Worm (Caenorhabditis elegans) whole organism, young adult: Measurements from ENCODE around the gene rhr-1.

Experiments used
- B0019.2 ChIP-seq: fragments of 200-800 bp; sonication (Bioruptor generic); conservative IDR thresholded peaks from 2 replicates; pipeline ENCODE4 v1.3.6; 2022; ENCODE audit warnings: missing genetic modification reagents, missing genetic modification characterization, missing compliant biosample characterization
- B0261.1 ChIP-seq: sonication (generic microtip); optimal IDR thresholded peaks from 2 replicates; lab custom pipeline; 2016; ENCODE audit warnings: mild to moderate bottlenecking, missing genetic modification characterization, moderate library complexity, missing compliant biosample characterization
- K11D2.4 ChIP-seq: fragments of 200-800 bp; sonication (Bioruptor generic); IDR thresholded peaks from 2 replicates; pipeline ENCODE4 v1.3.6; 2022; ENCODE audit warnings: missing genetic modification reagents, missing genetic modification characterization, missing compliant biosample characterization
- aptf-2 ChIP-seq: fragments of 200-800 bp; sonication (Bioruptor generic); conservative IDR thresholded peaks from 2 replicates; pipeline ENCODE4 v1.3.6; 2022; ENCODE audit warnings: missing genetic modification reagents, missing genetic modification characterization, missing compliant biosample characterization
- atf-7 ChIP-seq: sonication (generic microtip); optimal IDR thresholded peaks from 2 replicates; lab custom pipeline; 2017; ENCODE audit warnings: mild to moderate bottlenecking, missing genetic modification characterization, missing compliant biosample characterization
- athp-1 ChIP-seq: sonication (generic microtip); optimal IDR thresholded peaks from 2 replicates; lab custom pipeline; 2017; ENCODE audit warnings: mild to moderate bottlenecking, missing genetic modification characterization, missing compliant biosample characterization
- attf-5 ChIP-seq: fragments of 200-800 bp; sonication (Bioruptor generic); optimal IDR thresholded peaks from 2 replicates; lab custom pipeline; 2018; ENCODE audit warnings: mild to moderate bottlenecking, missing genetic modification characterization, missing compliant biosample characterization
- cebp-1 ChIP-seq, 2 experiments: fragments of 200-800 bp in 1 of 2; sonication (Bioruptor generic) in 1 of 2; sonication (generic microtip) in 1 of 2; IDR thresholded peaks in 1 of 2; optimal IDR thresholded peaks in 1 of 2; 2 replicates each; pipeline versions ENCODE4 v1.3.6 to Lab custom; 2017 to 2022; ENCODE audit warnings: missing compliant biosample characterization in 2 of 2, missing genetic modification characterization in 2 of 2, mild to moderate bottlenecking in 1 of 2, missing genetic modification reagents in 1 of 2, moderate library complexity in 1 of 2
- ceh-27 ChIP-seq: fragments of 200-800 bp; sonication (Bioruptor generic); optimal IDR thresholded peaks from 2 replicates; lab custom pipeline; 2018; ENCODE audit warnings: mild to moderate bottlenecking, missing genetic modification characterization, moderate library complexity, missing compliant biosample characterization
- dox-1 ChIP-seq: fragments of 200-800 bp; sonication (Bioruptor generic); IDR thresholded peaks from 2 replicates; pipeline ENCODE4 v1.3.6; 2022; ENCODE audit warnings: missing genetic modification reagents, missing genetic modification characterization, missing compliant biosample characterization
- dpl-1 ChIP-seq: fragments of 150-350 bp; optimal IDR thresholded peaks from 2 replicates; lab custom pipeline; 2014; ENCODE audit warnings: missing biosample characterization, missing genetic modification reagents, missing genetic modification characterization
- efl-1 ChIP-seq: fragments of 150-350 bp; optimal IDR thresholded peaks from 2 replicates; lab custom pipeline; 2014; ENCODE audit warnings: missing biosample characterization, missing genetic modification reagents, missing genetic modification characterization
- egl-44 ChIP-seq: fragments of 200-800 bp; sonication (Bioruptor generic); IDR thresholded peaks from 2 replicates; pipeline ENCODE4 v1.3.6; 2022; ENCODE audit warnings: missing genetic modification reagents, missing genetic modification characterization, missing compliant biosample characterization
- ekl-4 ChIP-seq: fragments of 200-800 bp; sonication (Bioruptor generic); IDR thresholded peaks from 2 replicates; pipeline ENCODE4 v1.3.6; 2022; ENCODE audit warnings: missing genetic modification reagents, missing genetic modification characterization, missing compliant biosample characterization
- ets-4 ChIP-seq: fragments of 200-800 bp; sonication (Bioruptor generic); optimal IDR thresholded peaks from 2 replicates; lab custom pipeline; 2018; ENCODE audit warnings: mild to moderate bottlenecking, missing genetic modification characterization, missing compliant biosample characterization
- gei-17 ChIP-seq: fragments of 200-800 bp; sonication (Bioruptor generic); optimal IDR thresholded peaks from 2 replicates; lab custom pipeline; 2018; ENCODE audit warnings: mild to moderate bottlenecking, missing genetic modification characterization, missing compliant biosample characterization
- hlh-12 ChIP-seq: sonication (generic microtip); optimal IDR thresholded peaks from 2 replicates; lab custom pipeline; 2016; ENCODE audit warnings: missing genetic modification characterization, missing compliant biosample characterization
- hmg-20 ChIP-seq: fragments of 200-800 bp; sonication (Bioruptor generic); IDR thresholded peaks from 2 replicates; pipeline ENCODE4 v1.3.6; 2022; ENCODE audit warnings: missing genetic modification reagents, missing genetic modification characterization, missing compliant biosample characterization
- hsf-1 ChIP-seq: fragments of 200-800 bp; sonication (Bioruptor generic); IDR thresholded peaks from 2 replicates; pipeline ENCODE4 v1.3.6; 2022; ENCODE audit warnings: missing genetic modification reagents, missing genetic modification characterization, missing compliant biosample characterization
- let-607 ChIP-seq, 2 experiments: fragments of 200-800 bp in 1 of 2; sonication (Bioruptor generic) in 1 of 2; sonication (generic microtip) in 1 of 2; optimal IDR thresholded peaks; 2 replicates each; lab custom pipeline; 2016 to 2018; ENCODE audit warnings: mild to moderate bottlenecking in 2 of 2, missing compliant biosample characterization in 2 of 2, missing genetic modification characterization in 2 of 2, moderate library complexity in 2 of 2, missing genotype in 1 of 2
- lin-35 ChIP-seq, 3 experiments: fragments of 150-350 bp in 2 of 3; sonication (generic microtip) in 1 of 3; optimal IDR thresholded peaks; 2 replicates each; lab custom pipeline; 2014 to 2018; ENCODE audit warnings: missing biosample characterization in 3 of 3, missing genetic modification characterization in 3 of 3, missing genetic modification reagents in 3 of 3
- lir-1 ChIP-seq: fragments of 200-800 bp; sonication (Bioruptor generic); conservative IDR thresholded peaks from 2 replicates; pipeline ENCODE4 v1.3.6; 2022; ENCODE audit warnings: missing genetic modification reagents, missing genetic modification characterization, missing compliant biosample characterization
- lsy-27 ChIP-seq: sonication (generic microtip); optimal IDR thresholded peaks from 2 replicates; lab custom pipeline; 2017; ENCODE audit warnings: missing genetic modification characterization, mild to moderate bottlenecking, missing compliant biosample characterization, antibody characterized with exemption, missing genotype, borderline replicate concordance; ENCODE audit not compliant: insufficient read depth
- madf-6 ChIP-seq: fragments of 200-800 bp; sonication (Bioruptor generic); IDR thresholded peaks from 2 replicates; pipeline ENCODE4 v1.3.6; 2022; ENCODE audit warnings: missing genetic modification reagents, missing genetic modification characterization, missing compliant biosample characterization
- madf-8 ChIP-seq: fragments of 200-800 bp; sonication (Bioruptor generic); conservative IDR thresholded peaks from 2 replicates; pipeline ENCODE4 v1.3.6; 2022; ENCODE audit warnings: missing genetic modification reagents, missing genetic modification characterization, missing compliant biosample characterization
- nfya-1 ChIP-seq: sonication (generic microtip); optimal IDR thresholded peaks from 2 replicates; lab custom pipeline; 2017; ENCODE audit warnings: antibody characterized with exemption, missing compliant biosample characterization, missing genetic modification characterization, borderline replicate concordance; ENCODE audit not compliant: insufficient read depth
- nfyb-1 ChIP-seq: fragments of 200-800 bp; sonication (Bioruptor generic); IDR thresholded peaks from 2 replicates; pipeline ENCODE4 v1.3.6; 2022; ENCODE audit warnings: missing genetic modification reagents, missing genetic modification characterization, missing compliant biosample characterization
- nhr-80 ChIP-seq: sonication (generic microtip); optimal IDR thresholded peaks from 2 replicates; lab custom pipeline; 2016; ENCODE audit warnings: missing genetic modification characterization, missing compliant biosample characterization
- pha-4 ChIP-seq: fragments of 150-350 bp; sonication (generic microtip); optimal IDR thresholded peaks from 2 replicates; lab custom pipeline; 2014; ENCODE audit warnings: missing biosample characterization, missing genetic modification reagents, missing genetic modification characterization
- rec-8 ChIP-seq, 2 experiments: sonication (generic microtip); optimal IDR thresholded peaks; 2 replicates each; lab custom pipeline; 2016; ENCODE audit warnings: mild to moderate bottlenecking in 2 of 2, missing genetic modification characterization in 2 of 2, missing genetic modification reagents in 2 of 2, missing genotype in 2 of 2, missing biosample characterization in 1 of 2, missing compliant biosample characterization in 1 of 2, moderate library complexity in 1 of 2
- tbx-9 ChIP-seq: sonication (generic microtip); optimal IDR thresholded peaks from 2 replicates; lab custom pipeline; 2016; ENCODE audit warnings: borderline replicate concordance, missing genetic modification characterization, inconsistent platforms, missing compliant biosample characterization
- ztf-26 ChIP-seq: sonication (generic microtip); optimal IDR thresholded peaks from 2 replicates; lab custom pipeline; 2017; ENCODE audit warnings: missing genetic modification characterization, missing compliant biosample characterization
- ztf-28 ChIP-seq: fragments of 200-800 bp; sonication (Bioruptor generic); IDR thresholded peaks from 2 replicates; pipeline ENCODE4 v1.3.6; 2022; ENCODE audit warnings: missing genetic modification reagents, missing genetic modification characterization, missing compliant biosample characterization

Gene rhr-1

ce11 chrV:5412808-5413405 is 15.1 kb upstream of the rhr-1 start, which contains the start of gene F08F3.10:
TSS of gene F08F3.10 (plus strand) at chrV:5413355.
- TF ChIP-seq nfyb-1 (GFP tag; lab: Robert Waterston, UW) = no peak
- TF ChIP-seq pha-4 = no peak

ce11 chrV:5419915-5420314 is 8.0 kb upstream of the rhr-1 start, which contains the start of gene F08F3.6:
TSS of gene F08F3.6 (minus strand) at chrV:5420067.
- TF ChIP-seq efl-1 (peak; percentile 64), madf-8 (GFP tag; lab: Robert Waterston, UW) (peak; percentile 36; the same call in 1 of the 2 replicates), athp-1 (tag; lab: Kevin White, UChicago) (no peak), hmg-20 (no peak), madf-6 (GFP tag; lab: Robert Waterston, UW) (peak; percentile 77), nfyb-1 (GFP tag; lab: Robert Waterston, UW) (no peak), egl-44 (no peak), aptf-2 (GFP tag; lab: Robert Waterston, UW) (peak; percentile 98), ceh-27 (no peak), dpl-1 (GFP tag; lab: Kevin White, UChicago) (no peak)

DNA sequence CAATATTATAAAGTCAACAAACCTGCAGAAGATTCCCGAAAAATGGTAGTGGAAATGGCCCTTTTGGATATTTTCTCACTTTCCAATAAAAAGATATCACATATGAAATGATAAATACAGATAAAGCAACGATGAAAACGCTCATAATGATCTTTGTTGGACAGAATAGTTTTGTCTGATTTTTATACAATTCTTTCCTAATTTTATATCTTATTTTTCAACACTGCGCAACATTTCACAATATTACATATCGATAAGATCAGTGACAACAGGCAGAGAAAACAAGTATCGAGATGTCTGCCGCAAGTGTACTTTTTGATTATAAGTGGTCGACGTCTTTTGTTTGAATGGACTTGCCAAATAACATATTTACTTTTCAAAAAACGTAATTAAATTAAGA is 4.8 kb upstream of the rhr-1 start, which contains the start of gene cyp-14A5:
Gene cyp-14A5 (minus strand): TSS at position 163 of the 400 bp plus-strand sequence.
- TF ChIP-seq lir-1 (GFP tag; lab: Robert Waterston, UW) (no peak), athp-1 (tag; lab: Kevin White, UChicago) (no peak), nfya-1 (no peak), rec-8 (tag; optimal IDR thresholded peaks at IDR 0.05; lab: Kevin White, UChicago) (no peak), madf-6 (GFP tag; lab: Robert Waterston, UW) (no peak), hlh-12 (tag; lab: Kevin White, UChicago) (no peak), lsy-27 (tag; lab: Kevin White, UChicago) (no peak), B0261.1 (no peak), hsf-1 (no peak), ekl-4 (no peak), lin-35 (GFP tag; optimal IDR thresholded peaks at IDR 0.05; lab: Kevin White, UChicago) (no peak), K11D2.4 (GFP tag; lab: Robert Waterston, UW) (no peak), let-607 (tag; optimal IDR thresholded peaks at IDR 0.05; lab: Kevin White, UChicago) (no peak), ets-4 (no peak), attf-5 (GFP tag; lab: Kevin White, UChicago) (no peak), tbx-9 (no peak)

- TF ChIP-seq pha-4 (peak; percentile 3), ztf-26 (peak; percentile 24), B0019.2 (GFP tag; lab: Robert Waterston, UW) (no peak), gei-17 (GFP tag; lab: Kevin White, UChicago) (no peak), atf-7 (tag; lab: Kevin White, UChicago) (peak; percentile 10), cebp-1 (GFP tag; IDR thresholded peaks at IDR 0.05; lab: Robert Waterston, UW) (no peak), cebp-1 (tag; optimal IDR thresholded peaks at IDR 0.05; lab: Kevin White, UChicago) (peak; percentile 33), nhr-80 (tag; lab: Kevin White, UChicago) (peak; percentile 89), madf-6 (GFP tag; lab: Robert Waterston, UW) (no peak), ztf-28 (GFP tag; lab: Robert Waterston, UW) (no peak), dox-1 (GFP tag; lab: Robert Waterston, UW) (peak; percentile 52; the same call in 1 of the 2 replicates)
Measured at ce11 chrV:5425008-5425407, 3.0 kb upstream of the rhr-1 start.
